Worm (Caenorhabditis elegans): ENCODE data around the gene mrp-6.
A peak's percentile ranks its signal among the peaks of the same experiment; 100 is the strongest.

The mrp-6 gene

DNA sequence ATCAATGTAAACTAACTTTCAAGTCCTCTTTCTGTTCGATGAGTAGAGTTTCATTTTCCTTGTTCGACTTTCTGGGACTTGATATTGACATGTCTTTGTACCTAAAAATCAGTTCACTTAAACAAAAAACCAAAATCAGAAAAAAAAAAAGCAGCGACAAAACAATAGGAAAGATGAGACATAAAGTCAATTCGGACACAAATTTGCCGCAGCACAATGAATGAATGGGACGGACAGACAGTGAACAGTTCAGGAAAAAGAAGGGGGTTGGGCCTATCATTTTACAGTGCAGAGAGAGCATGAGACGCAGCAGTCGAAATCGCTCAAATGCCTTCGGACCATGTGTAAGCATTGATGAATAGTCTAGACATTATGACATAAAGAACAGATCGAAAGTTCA is at the start of gene mrp-6:
mrp-6 (minus strand) TSS at position 101 of the 400 bp plus-strand sequence.
- TF ChIP-seq B0261.1 (tag; optimal IDR thresholded peaks at IDR 0.05) (no peak), lsy-27 (tag; optimal IDR thresholded peaks at IDR 0.05; ENCODE audit: borderline replicate concordance, insufficient read depth) (no peak), lsl-1 (GFP tag; optimal IDR thresholded peaks at IDR 0.05) (no peak), hmg-20 (GFP tag; IDR thresholded peaks at IDR 0.05) (no peak), sptf-2 (GFP tag; optimal IDR thresholded peaks at IDR 0.05) (no peak), F10E7.11 (tag; optimal IDR thresholded peaks at IDR 0.05) (no peak), T26A5.8 (tag; optimal IDR thresholded peaks at IDR 0.05) (no peak), K12H6.12 (tag; optimal IDR thresholded peaks at IDR 0.05) (no peak), rcor-1 (GFP tag; IDR thresholded peaks at IDR 0.05) (no peak), F55B11.4 (tag; optimal IDR thresholded peaks at IDR 0.05; ENCODE audit: borderline replicate concordance, insufficient read depth) (no peak), lir-1 (GFP tag; conservative IDR thresholded peaks at IDR 0.05) (no peak), snpc-1.3 (tag; optimal IDR thresholded peaks at IDR 0.05; ENCODE audit: insufficient read depth) (no peak), egrh-3 (GFP tag; IDR thresholded peaks at IDR 0.05) (no peak), lin-54 (GFP tag; optimal IDR thresholded peaks at IDR 0.05) (no peak), ceh-58 (GFP tag; IDR thresholded peaks at IDR 0.05) (no peak), tbx-9 (tag; optimal IDR thresholded peaks at IDR 0.05; ENCODE audit: borderline replicate concordance) (no peak), F37B4.10 (GFP tag; IDR thresholded peaks at IDR 0.05) (no peak)

DNA sequence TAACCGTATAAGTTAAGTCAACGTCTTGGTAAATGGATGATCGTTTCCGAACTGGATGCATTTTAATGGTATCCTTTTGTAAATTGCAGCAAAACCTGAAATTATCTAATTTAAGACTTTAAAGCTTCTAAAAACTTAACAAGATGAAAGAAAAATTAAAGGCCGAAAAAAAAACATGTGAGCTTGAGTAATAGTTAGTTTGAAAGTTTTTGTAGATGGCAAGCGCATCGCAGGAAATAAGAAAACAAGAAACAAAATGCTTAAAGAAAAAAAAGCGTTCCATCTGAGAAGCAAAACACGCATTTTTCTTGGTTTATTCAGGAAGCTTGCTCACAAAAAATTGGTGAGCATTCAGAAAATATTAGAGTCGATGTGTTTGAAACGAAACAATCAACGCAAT is 49.2 kb upstream of the mrp-6 start, which contains the start of gene rab-37:
rab-37 (minus strand) TSS at position 101 of the 400 bp plus-strand sequence.
- TF ChIP-seq ama-1 (optimal IDR thresholded peaks at IDR 0.05) (no peak), ama-1 (GFP tag; optimal IDR thresholded peaks at IDR 0.05) (no peak), C06A6.2 (GFP tag; conservative IDR thresholded peaks at IDR 0.05) (no peak), snpc-1.3 (tag; optimal IDR thresholded peaks at IDR 0.05; ENCODE audit: insufficient read depth) (no peak), F37B4.10 (GFP tag; IDR thresholded peaks at IDR 0.05) (no peak), Y56A3A.18 (GFP tag; IDR thresholded peaks at IDR 0.05) (no peak), egl-44 (GFP tag; IDR thresholded peaks at IDR 0.05) (no peak), ccch-3 (GFP tag; optimal IDR thresholded peaks at IDR 0.05) (no peak), C17E4.6 (GFP tag; IDR thresholded peaks at IDR 0.05) (no peak), bed-1 (GFP tag; IDR thresholded peaks at IDR 0.05) (no peak), hsf-1 (GFP tag; IDR thresholded peaks at IDR 0.05) (no peak), mel-28 (tag; optimal IDR thresholded peaks at IDR 0.05; ENCODE audit: borderline replicate concordance) (no peak)

DNA sequence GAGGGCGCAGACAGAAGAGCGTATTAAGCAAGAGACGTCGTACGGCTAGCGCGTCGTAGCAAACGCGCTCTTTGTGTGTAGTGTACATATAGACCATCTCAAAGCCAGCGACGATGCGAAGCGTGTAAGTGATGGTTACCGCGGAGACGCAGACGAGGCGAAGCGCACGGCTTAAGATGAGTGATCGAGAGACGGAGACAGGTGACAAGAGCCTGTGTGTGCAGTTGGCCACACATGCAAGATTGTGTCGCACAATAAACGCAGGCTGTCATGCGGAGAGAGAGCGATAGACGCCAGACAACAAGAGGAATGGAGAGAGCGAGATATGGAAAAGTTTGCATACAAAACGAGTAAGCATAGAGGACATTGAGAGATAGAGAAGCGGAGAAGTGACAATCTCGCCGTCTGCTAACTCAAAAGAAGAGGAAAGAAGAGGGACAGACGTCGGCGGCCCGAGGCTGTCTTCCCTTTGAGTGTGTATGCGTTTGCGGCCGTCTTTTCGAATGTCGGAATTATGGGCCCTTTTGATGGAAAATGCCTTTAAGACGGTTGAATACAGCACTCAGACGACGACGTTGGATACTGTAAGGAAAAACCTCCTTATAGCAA is 36.3 kb upstream of the mrp-6 start:
- no peak for TF ChIP-seq unc-130 (GFP tag; optimal IDR thresholded peaks at IDR 0.05)
- no peak for TF ChIP-seq nhr-179 (tag; optimal IDR thresholded peaks at IDR 0.05)
- no peak for TF ChIP-seq F49E8.2 (tag; optimal IDR thresholded peaks at IDR 0.05; ENCODE audit: insufficient read depth)
- TF ChIP-seq ceh-27 (GFP tag; optimal IDR thresholded peaks at IDR 0.05): peak; percentile 1
- TF ChIP-seq ets-4 (GFP tag; optimal IDR thresholded peaks at IDR 0.05): no peak
- no peak for TF ChIP-seq him-1 (tag; optimal IDR thresholded peaks at IDR 0.05)
- TF ChIP-seq K11D2.4 (GFP tag; IDR thresholded peaks at IDR 0.05): peak; percentile 56
- no peak for TF ChIP-seq T26A5.8 (tag; optimal IDR thresholded peaks at IDR 0.05)
- 0 out of 2 replicates have a peak, but pooled peaks have one; percentile 14 for TF ChIP-seq madf-3 (GFP tag; IDR thresholded peaks at IDR 0.05)
- TF ChIP-seq madf-8 (GFP tag; conservative IDR thresholded peaks at IDR 0.05): no peak
- TF ChIP-seq D2030.7 (GFP tag; IDR thresholded peaks at IDR 0.05): no peak
- TF ChIP-seq tbp1 (GFP tag; optimal IDR thresholded peaks at IDR 0.05): peak; percentile 39
- peak; percentile 44 for TF ChIP-seq K12H6.12 (tag; optimal IDR thresholded peaks at IDR 0.05)
- no peak for TF ChIP-seq snpc-1.1 (tag; optimal IDR thresholded peaks at IDR 0.05; ENCODE audit: insufficient read depth)
- peak; percentile 56; the same call in 1 of the 2 replicates for TF ChIP-seq C06A6.2 (GFP tag; conservative IDR thresholded peaks at IDR 0.05)
- TF ChIP-seq rcor-1 (GFP tag; IDR thresholded peaks at IDR 0.05): peak; percentile 45; the same call in 1 of the 2 replicates
- no peak for TF ChIP-seq ceh-91 (GFP tag; IDR thresholded peaks at IDR 0.05)
- peak; percentile 20 for TF ChIP-seq ztf-18 (tag; optimal IDR thresholded peaks at IDR 0.05)
- TF ChIP-seq B0035.1 (tag; optimal IDR thresholded peaks at IDR 0.05): peak; percentile 61
- TF ChIP-seq sea-2 (GFP tag; IDR thresholded peaks at IDR 0.05): no peak
- peak; percentile 34 for TF ChIP-seq attf-5 (GFP tag; optimal IDR thresholded peaks at IDR 0.05)
- peak; percentile 67 for TF ChIP-seq mcd-1 (GFP tag; IDR thresholded peaks at IDR 0.05)
